Fruit fly (Drosophila melanogaster) whole organism, adult: ENCODE measurements around the gene CG14883.

Source experiments
- CG1620 ChIP-seq: fragments of 200-800 bp; sonication (Bioruptor generic); optimal IDR thresholded peaks from 2 replicates; lab custom pipeline; 2016; ENCODE audit warnings: missing biosample characterization, missing genetic modification characterization
- CG33017 ChIP-seq: fragments of 200-800 bp; sonication (Bioruptor generic); optimal IDR thresholded peaks from 2 replicates; lab custom pipeline; 2018; ENCODE audit warnings: missing biosample characterization, mild to moderate bottlenecking, missing genetic modification characterization, moderate library complexity
- Clk ChIP-seq: fragments of 200-800 bp; sonication (Bioruptor generic); optimal IDR thresholded peaks from 2 replicates; lab custom pipeline; 2017; ENCODE audit warnings: missing biosample characterization, missing genetic modification characterization
- cic ChIP-seq: fragments of 200-800 bp; sonication (Bioruptor generic); optimal IDR thresholded peaks from 2 replicates; lab custom pipeline; 2017; ENCODE audit warnings: missing biosample characterization, mild to moderate bottlenecking, missing genetic modification characterization, moderate library complexity
- kay ChIP-seq: fragments of 200-800 bp; sonication (Bioruptor generic); peaks from one replicate; lab custom pipeline; 2016; ENCODE audit warnings: missing biosample characterization, missing genetic modification characterization, borderline replicate concordance

DNA sequence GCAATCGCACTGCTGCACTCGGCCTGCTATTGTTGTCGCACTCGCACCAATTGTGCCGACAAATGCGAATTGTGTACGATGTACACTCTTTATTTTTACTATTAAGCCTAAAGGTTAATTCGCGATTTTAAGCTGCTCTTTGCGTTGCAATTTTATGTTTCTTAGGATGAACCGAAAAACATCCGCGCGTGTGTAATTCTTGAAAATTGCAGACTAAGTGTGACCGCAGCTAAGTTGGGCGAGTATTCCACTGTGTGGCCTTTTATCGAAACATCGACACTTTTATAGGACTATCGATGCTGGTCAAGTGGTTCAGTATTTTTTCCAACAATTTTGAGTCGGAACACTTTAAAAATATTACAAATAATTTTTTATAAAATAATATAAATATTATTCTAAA, 2.3 kb upstream of the CG14883 start, which contains the start of gene Pak3:
- peak; percentile 9 for TF ChIP-seq CG33017
- peak; percentile 44 for TF ChIP-seq kay (GFP tag; lab: Kevin White, UChicago)
- TF ChIP-seq Clk (GFP tag; lab: Kevin White, UChicago): no peak
- peak; percentile 9 for TF ChIP-seq CG1620 (GFP tag; lab: Kevin White, UChicago)
- TF ChIP-seq cic: no peak
